Worm (Caenorhabditis elegans) whole organism, L1 larva: ENCODE data around the gene F45D3.1.

ENCODE experiments used
- lir-3 ChIP-seq: sonication (generic microtip); optimal IDR thresholded peaks from 2 replicates; lab custom pipeline; 2016; ENCODE audit warnings: mild to moderate bottlenecking, missing genetic modification characterization, moderate library complexity, missing compliant biosample characterization; ENCODE audit not compliant: poor library complexity
- tbx-2 ChIP-seq: sonication (generic microtip); optimal IDR thresholded peaks from 2 replicates; lab custom pipeline; 2016; ENCODE audit warnings: missing genetic modification characterization, missing compliant biosample characterization
- unc-98 ChIP-seq: fragments of 200-800 bp; sonication (Bioruptor generic); IDR thresholded peaks from 2 replicates; pipeline ENCODE4 v1.3.6; 2022; ENCODE audit warnings: missing genetic modification characterization, missing compliant biosample characterization

- TF ChIP-seq unc-98 (GFP tag; lab: Robert Waterston, UW) (no peak), tbx-2 (tag; lab: Kevin White, UChicago) (peak; percentile 87), lir-3 (peak; percentile 60)
These were observed 29.1 kb upstream of the F45D3.1 start, which contains the start of the genes W04D2.4 and rbm-25 for ce11 chrV:12497725-12498263.
